Fruit fly (Drosophila melanogaster) whole organism, embryonic: Measurements from ENCODE around the gene ck.
A peak's percentile ranks its signal among the peaks of the same experiment; 100 is the strongest.

Experiments used
- Abd-B ChIP-seq: fragments of 200-800 bp; sonication (Bioruptor generic); optimal IDR thresholded peaks from 2 replicates; lab custom pipeline; 2018; ENCODE audit warnings: missing biosample characterization, mild to moderate bottlenecking, missing genetic modification characterization, moderate library complexity
- CG10274 ChIP-seq: fragments of 200-800 bp; sonication (Bioruptor generic); optimal IDR thresholded peaks from 3 replicates; lab custom pipeline; 2017; ENCODE audit warnings: missing biosample characterization, mild to moderate bottlenecking, missing genetic modification characterization
- CG11695 ChIP-seq: fragments of 200-800 bp; sonication (Bioruptor generic); IDR thresholded peaks from 3 replicates; pipeline ENCODE4 v1.3.6; 2022; ENCODE audit warnings: missing biosample characterization, missing genetic modification characterization
- CG12236 ChIP-seq: fragments of 200-800 bp; sonication (Bioruptor generic); optimal IDR thresholded peaks from 2 replicates; lab custom pipeline; 2016; ENCODE audit warnings: missing biosample characterization, missing genetic modification characterization
- CG12659 ChIP-seq: fragments of 200-800 bp; sonication (Bioruptor generic); optimal IDR thresholded peaks from 3 replicates; lab custom pipeline; 2017; ENCODE audit warnings: mild to moderate bottlenecking, missing biosample characterization, missing genetic modification reagents, missing genetic modification characterization
- CG14441 ChIP-seq: fragments of 200-800 bp; sonication (Bioruptor generic); IDR thresholded peaks from 2 replicates; pipeline ENCODE4 v1.3.6; 2022; ENCODE audit warnings: missing biosample characterization, missing genetic modification characterization
- CG17359 ChIP-seq: fragments of 200-800 bp; sonication (Bioruptor generic); optimal IDR thresholded peaks from 3 replicates; lab custom pipeline; 2018; ENCODE audit warnings: missing biosample characterization, mild to moderate bottlenecking, missing genetic modification characterization, moderate library complexity
- CG17568 ChIP-seq: fragments of 200-800 bp; sonication (Bioruptor generic); optimal IDR thresholded peaks from 2 replicates; lab custom pipeline; 2018; ENCODE audit warnings: missing biosample characterization, mild to moderate bottlenecking, missing genetic modification characterization, moderate library complexity
- CG1832 ChIP-seq: fragments of 200-800 bp; sonication (Bioruptor generic); optimal IDR thresholded peaks from 2 replicates; lab custom pipeline; 2017; ENCODE audit warnings: missing biosample characterization, mild to moderate bottlenecking, missing genetic modification characterization, inconsistent platforms
- CG31224 ChIP-seq: fragments of 200-800 bp; sonication (Bioruptor generic); IDR thresholded peaks from 2 replicates; pipeline ENCODE4 v1.3.6; 2022; ENCODE audit warnings: missing biosample characterization, missing genetic modification characterization
- CG31388 ChIP-seq: fragments of 200-800 bp; sonication (Bioruptor generic); optimal IDR thresholded peaks from 2 replicates; lab custom pipeline; 2016; ENCODE audit warnings: missing biosample characterization, missing genetic modification characterization
- CG32772 ChIP-seq: fragments of 200-800 bp; sonication (Bioruptor generic); IDR thresholded peaks from 2 replicates; pipeline ENCODE4 v1.3.6; 2022; ENCODE audit warnings: missing biosample characterization, missing genetic modification characterization
- CG3281 ChIP-seq: fragments of 200-800 bp; sonication (Bioruptor generic); optimal IDR thresholded peaks from 3 replicates; lab custom pipeline; 2017; ENCODE audit warnings: missing biosample characterization, mild to moderate bottlenecking, missing genetic modification characterization
- CG3726 ChIP-seq: fragments of 200-800 bp; sonication (Bioruptor generic); IDR thresholded peaks from 3 replicates; pipeline ENCODE4, ENCODE4 v1.3.6; 2022; ENCODE audit warnings: missing biosample characterization, missing genetic modification characterization
- CG4328 ChIP-seq: fragments of 200-800 bp; sonication (Bioruptor generic); optimal IDR thresholded peaks from 3 replicates; lab custom pipeline; 2017; ENCODE audit warnings: missing biosample characterization, missing genetic modification reagents, missing genetic modification characterization
- CG4404 ChIP-seq: fragments of 200-800 bp; sonication (Bioruptor generic); IDR thresholded peaks from 2 replicates; pipeline ENCODE4 v1.3.6; 2022; ENCODE audit warnings: missing biosample characterization, missing genetic modification characterization
- CG4820 ChIP-seq: fragments of 200-800 bp; sonication (Bioruptor generic); optimal IDR thresholded peaks from 3 replicates; lab custom pipeline; 2016; ENCODE audit warnings: missing biosample characterization, missing genetic modification characterization
- CG6254 ChIP-seq: fragments of 200-800 bp; sonication (Bioruptor generic); optimal IDR thresholded peaks from 3 replicates; lab custom pipeline; 2017; ENCODE audit warnings: mild to moderate bottlenecking, missing biosample characterization, missing genetic modification reagents, missing genetic modification characterization
- CG6272 ChIP-seq: fragments of 200-800 bp; sonication (Bioruptor generic); IDR thresholded peaks from 2 replicates; pipeline ENCODE4 v1.3.6; 2022; ENCODE audit warnings: missing biosample characterization, missing genetic modification characterization
- CG6854 ChIP-seq: fragments of 200-800 bp; sonication (Bioruptor generic); optimal IDR thresholded peaks from 3 replicates; lab custom pipeline; 2017; ENCODE audit warnings: missing biosample characterization, mild to moderate bottlenecking, missing genetic modification characterization
- CG7271 ChIP-seq: fragments of 200-800 bp; sonication (Bioruptor generic); optimal IDR thresholded peaks from 2 replicates; lab custom pipeline; 2018; ENCODE audit warnings: missing biosample characterization, mild to moderate bottlenecking, missing genetic modification characterization, moderate library complexity
- CG7372 ChIP-seq: fragments of 200-800 bp; sonication (Bioruptor generic); IDR thresholded peaks from 2 replicates; pipeline ENCODE4 v1.3.6; 2022; ENCODE audit warnings: missing biosample characterization, missing genetic modification characterization
- CG8359 ChIP-seq: fragments of 200-800 bp; sonication (Bioruptor generic); optimal IDR thresholded peaks from 2 replicates; lab custom pipeline; 2017; ENCODE audit warnings: missing biosample characterization, mild to moderate bottlenecking, missing genetic modification characterization, borderline replicate concordance
- CG9727 ChIP-seq: fragments of 200-800 bp; sonication (Bioruptor generic); optimal IDR thresholded peaks from 3 replicates; lab custom pipeline; 2017; ENCODE audit warnings: missing biosample characterization, mild to moderate bottlenecking, missing genetic modification characterization
- CG9817 ChIP-seq: fragments of 200-800 bp; sonication (Bioruptor generic); optimal IDR thresholded peaks from 2 replicates; lab custom pipeline; 2018; ENCODE audit warnings: missing biosample characterization, mild to moderate bottlenecking, missing genetic modification characterization, moderate library complexity
- CG9876 ChIP-seq: fragments of 200-800 bp; sonication (Bioruptor generic); optimal IDR thresholded peaks from 2 replicates; lab custom pipeline; 2016; ENCODE audit warnings: missing biosample characterization, missing genetic modification characterization
- CG9932 ChIP-seq: fragments of 200-800 bp; sonication (Bioruptor generic); IDR thresholded peaks from 2 replicates; pipeline ENCODE4 v1.3.6; 2022; ENCODE audit warnings: missing biosample characterization, missing genetic modification characterization
- Chrac-16 ChIP-seq: fragments of 200-800 bp; sonication (Bioruptor generic); optimal IDR thresholded peaks from 3 replicates; lab custom pipeline; 2016; ENCODE audit warnings: missing biosample characterization, missing genetic modification characterization
- Dp ChIP-seq: fragments of 200-800 bp; sonication (Bioruptor generic); optimal IDR thresholded peaks from 2 replicates; lab custom pipeline; 2018; ENCODE audit warnings: missing biosample characterization, mild to moderate bottlenecking, missing genetic modification characterization, moderate library complexity
- HLH4C ChIP-seq: fragments of 200-800 bp; sonication (Bioruptor generic); IDR thresholded peaks from 3 replicates; pipeline ENCODE4 v1.3.6; 2022; ENCODE audit warnings: missing biosample characterization, missing genetic modification characterization; ENCODE audit not compliant: partially characterized antibody
- Mrtf ChIP-seq: fragments of 200-800 bp; sonication (Bioruptor generic); IDR thresholded peaks from 3 replicates; pipeline ENCODE4 v1.3.6; 2022; ENCODE audit warnings: missing biosample characterization, missing genetic modification characterization
- Nf-YA ChIP-seq: fragments of 200-800 bp; sonication (Bioruptor generic); IDR thresholded peaks from 2 replicates; pipeline ENCODE4 v1.3.6; 2022; ENCODE audit warnings: missing biosample characterization, missing genetic modification characterization
- Nf-YC ChIP-seq: fragments of 200-800 bp; optimal IDR thresholded peaks from 3 replicates; lab custom pipeline; 2019; ENCODE audit warnings: missing biosample characterization, mild to moderate bottlenecking, missing genetic modification characterization, moderate library complexity
- bowl ChIP-seq: fragments of 200-800 bp; sonication (Bioruptor generic); IDR thresholded peaks from 2 replicates; pipeline ENCODE4 v1.3.6; 2022; ENCODE audit warnings: missing biosample characterization, missing genetic modification characterization
- chn ChIP-seq: fragments of 200-800 bp; sonication (Bioruptor generic); optimal IDR thresholded peaks from 2 replicates; lab custom pipeline; 2016; ENCODE audit warnings: missing biosample characterization, missing genetic modification characterization
- fu2 ChIP-seq: fragments of 200-800 bp; sonication (Bioruptor generic); optimal IDR thresholded peaks from 2 replicates; lab custom pipeline; 2016; ENCODE audit warnings: missing biosample characterization, missing genetic modification characterization
- gce ChIP-seq: fragments of 200-800 bp; sonication (Bioruptor generic); IDR thresholded peaks from 3 replicates; pipeline ENCODE4 v1.3.6; 2022; ENCODE audit warnings: missing biosample characterization, missing genetic modification characterization
- gcm ChIP-seq: fragments of 200-800 bp; sonication (Bioruptor generic); optimal IDR thresholded peaks from 2 replicates; lab custom pipeline; 2019; ENCODE audit warnings: missing biosample characterization, mild to moderate bottlenecking, missing genetic modification characterization, moderate library complexity
- gcm2 ChIP-seq: fragments of 200-800 bp; sonication (Bioruptor generic); optimal IDR thresholded peaks from 2 replicates; lab custom pipeline; 2016; ENCODE audit warnings: missing biosample characterization, missing genetic modification characterization
- gsb ChIP-seq: fragments of 200-800 bp; sonication (Bioruptor generic); IDR thresholded peaks from 2 replicates; pipeline ENCODE4 v1.3.6; 2022; ENCODE audit warnings: missing biosample characterization, missing genetic modification characterization
- hbn ChIP-seq: fragments of 200-800 bp; sonication (Bioruptor generic); IDR thresholded peaks from 2 replicates; pipeline ENCODE4 v1.3.6; 2022; ENCODE audit warnings: missing biosample characterization, missing genetic modification characterization; ENCODE audit not compliant: partially characterized antibody
- insv ChIP-seq, 2 experiments: fragments of 200-800 bp; sonication (Bioruptor generic); optimal IDR thresholded peaks; 3 replicates each; lab custom pipeline; 2016 to 2018; ENCODE audit warnings: missing biosample characterization in 2 of 2, missing genetic modification characterization in 2 of 2
- kay ChIP-seq: fragments of 200-800 bp; sonication (Bioruptor generic); optimal IDR thresholded peaks from 2 replicates; lab custom pipeline; 2016; ENCODE audit warnings: missing biosample characterization, missing genetic modification characterization
- odd ChIP-seq: fragments of 200-800 bp; sonication (Bioruptor generic); optimal IDR thresholded peaks from 2 replicates; lab custom pipeline; 2017; ENCODE audit warnings: missing biosample characterization, mild to moderate bottlenecking, missing genetic modification characterization
- ranshi ChIP-seq: fragments of 200-800 bp; sonication (Bioruptor generic); IDR thresholded peaks from 2 replicates; pipeline ENCODE4 v1.3.6; 2022; ENCODE audit warnings: missing biosample characterization, missing genetic modification characterization
- row ChIP-seq: fragments of 200-800 bp; sonication (Bioruptor generic); IDR thresholded peaks from 3 replicates; pipeline ENCODE4 v1.3.6; 2022; ENCODE audit warnings: missing biosample characterization, missing genetic modification characterization
- sug ChIP-seq: fragments of 200-800 bp; optimal IDR thresholded peaks from 2 replicates; lab custom pipeline; 2019; ENCODE audit warnings: missing biosample characterization, mild to moderate bottlenecking, missing genetic modification characterization, moderate library complexity
- tx ChIP-seq: fragments of 200-800 bp; sonication (Bioruptor generic); optimal IDR thresholded peaks from 2 replicates; lab custom pipeline; 2016; ENCODE audit warnings: missing biosample characterization, missing genetic modification characterization
- vvl ChIP-seq: fragments of 200-800 bp; sonication (Bioruptor generic); IDR thresholded peaks from 2 replicates; pipeline ENCODE4 v1.3.6; 2022; ENCODE audit warnings: missing biosample characterization, missing genetic modification characterization

The ck gene

dm6 chr2L:15056359-15057220 is 1.1 kb downstream of the ck start (continued):
- TF ChIP-seq CG9727 (GFP tag; lab: Kevin White, UChicago) (peak; percentile 95), CG3726 (peak; percentile 73; the same call in 1 of the 3 replicates), CG6272 (GFP tag; lab: Robert Waterston, UW) (no peak), CG6254 (GFP tag; lab: Kevin White, UChicago) (peak; percentile 64), gcm (GFP tag; lab: Kevin White, UChicago) (peak; percentile 74), odd (GFP tag; lab: Kevin White, UChicago) (peak; percentile 67), CG17359 (tag; lab: Kevin White, UChicago) (peak; percentile 78), gce (0 out of 3 replicates have a peak, but pooled peaks have one; percentile 29), insv (GFP tag; optimal IDR thresholded peaks at IDR 0.05; lab: Kevin White, UChicago) (no peak), fu2 (GFP tag; lab: Kevin White, UChicago) (no peak), gsb (GFP tag; lab: Robert Waterston, UW) (no peak), Mrtf (GFP tag; lab: Robert Waterston, UW) (peak; percentile 68; the same call in 2 of the 3 replicates), chn (GFP tag; lab: Kevin White, UChicago) (peak; percentile 60), gcm2 (GFP tag; lab: Kevin White, UChicago) (peak; percentile 22), CG31224 (GFP tag; lab: Robert Waterston, UW) (peak; percentile 40; the same call in 1 of the 2 replicates), sug (tag; lab: Kevin White, UChicago) (peak; percentile 6), CG7372 (peak; percentile 50; the same call in 1 of the 2 replicates), CG9876 (GFP tag; lab: Kevin White, UChicago) (no peak), CG7271 (tag; lab: Kevin White, UChicago) (peak; percentile 44), row (GFP tag; lab: Robert Waterston, UW) (peak; percentile 75), CG8359 (peak; percentile 52), Nf-YC (tag; lab: Kevin White, UChicago) (no peak), CG9932 (peak; percentile 51), CG12659 (GFP tag; lab: Kevin White, UChicago) (peak; percentile 73), bowl (GFP tag; lab: Robert Waterston, UW) (no peak), Abd-B (GFP tag; lab: Kevin White, UChicago) (peak; percentile 31), CG17568 (GFP tag; lab: Kevin White, UChicago) (peak; percentile 25), CG4820 (GFP tag; lab: Kevin White, UChicago) (peak; percentile 74), CG11695 (GFP tag; lab: Robert Waterston, UW) (peak; percentile 84), CG3281 (GFP tag; lab: Kevin White, UChicago) (peak; percentile 56), Dp (GFP tag; lab: Kevin White, UChicago) (no peak), CG4404 (peak; percentile 58), HLH4C (no peak), Nf-YA (GFP tag; lab: Robert Waterston, UW) (no peak), tx (GFP tag; lab: Kevin White, UChicago) (peak; percentile 3), CG6854 (GFP tag; lab: Kevin White, UChicago) (peak; percentile 65), ranshi (GFP tag; lab: Robert Waterston, UW) (peak; percentile 75), kay (GFP tag; lab: Kevin White, UChicago) (peak; percentile 37), CG14441 (GFP tag; lab: Robert Waterston, UW) (no peak), CG32772 (GFP tag; lab: Robert Waterston, UW) (peak; percentile 63), hbn (GFP tag; lab: Robert Waterston, UW) (0 out of 2 replicates have a peak, but pooled peaks have one; percentile 21), Chrac-16 (GFP tag; lab: Kevin White, UChicago) (peak; percentile 49), CG31388 (peak; percentile 32), CG4328 (GFP tag; lab: Kevin White, UChicago) (peak; percentile 55), CG9817 (tag; lab: Kevin White, UChicago) (peak; percentile 25), vvl (GFP tag; lab: Robert Waterston, UW) (peak; percentile 88), CG12236 (GFP tag; lab: Kevin White, UChicago) (no peak), CG1832 (GFP tag; lab: Kevin White, UChicago) (peak; percentile 79), CG10274 (GFP tag; lab: Kevin White, UChicago) (peak; percentile 43)
